Fruit fly (Drosophila melanogaster) whole organism, embryonic: ENCODE data around the gene CG4537.
A peak's percentile ranks its signal among the peaks of the same experiment; 100 is the strongest.

Experiments
- Ada2b ChIP-seq: fragments of 200-800 bp; sonication (Bioruptor generic); IDR thresholded peaks from 2 replicates; pipeline ENCODE4 v1.3.6; 2022; ENCODE audit warnings: missing biosample characterization, missing genetic modification characterization
- Awh ChIP-seq: fragments of 200-800 bp; sonication (Bioruptor generic); IDR thresholded peaks from 2 replicates; pipeline ENCODE4, ENCODE4 v1.3.6; 2022; ENCODE audit warnings: missing biosample characterization, missing genetic modification characterization
- Bgb ChIP-seq: fragments of 200-800 bp; sonication (Bioruptor generic); IDR thresholded peaks from 2 replicates; pipeline ENCODE4 v1.3.6; 2022; ENCODE audit warnings: missing biosample characterization, missing genetic modification characterization; ENCODE audit not compliant: partially characterized antibody
- Blimp-1 ChIP-seq: fragments of 200-800 bp; sonication (Bioruptor generic); optimal IDR thresholded peaks from 3 replicates; lab custom pipeline; 2018; ENCODE audit warnings: missing biosample characterization, missing genetic modification characterization, mild to moderate bottlenecking, moderate library complexity, missing genetic modification reagents
- BtbVII ChIP-seq: fragments of 200-800 bp; sonication (Bioruptor generic); optimal IDR thresholded peaks from 3 replicates; lab custom pipeline; 2017; ENCODE audit warnings: missing biosample characterization, mild to moderate bottlenecking, missing genetic modification characterization
- CG10366 ChIP-seq: fragments of 200-800 bp; sonication (Bioruptor generic); IDR thresholded peaks from 2 replicates; pipeline ENCODE4 v1.3.6; 2022; ENCODE audit warnings: missing biosample characterization, missing genetic modification characterization
- CG11085 ChIP-seq: fragments of 200-800 bp; sonication (Bioruptor generic); IDR thresholded peaks from 2 replicates; pipeline ENCODE4 v1.3.6; 2022; ENCODE audit warnings: missing biosample characterization, missing genetic modification characterization
- CG13424 ChIP-seq: fragments of 200-800 bp; sonication (Bioruptor generic); optimal IDR thresholded peaks from 2 replicates; lab custom pipeline; 2019; ENCODE audit warnings: missing biosample characterization, mild to moderate bottlenecking, missing genetic modification characterization, moderate library complexity
- CG14014 ChIP-seq: fragments of 200-800 bp; sonication (Bioruptor generic); IDR thresholded peaks from 2 replicates; pipeline ENCODE4 v1.3.6; 2022; ENCODE audit warnings: missing biosample characterization, missing genetic modification characterization
- CG14050 ChIP-seq: fragments of 200-800 bp; sonication (Bioruptor generic); IDR thresholded peaks from 3 replicates; pipeline ENCODE4 v1.3.6; 2022; ENCODE audit warnings: missing biosample characterization, missing genetic modification characterization
- CG15514 ChIP-seq: fragments of 200-800 bp; sonication (Bioruptor generic); optimal IDR thresholded peaks from 3 replicates; lab custom pipeline; 2017; ENCODE audit warnings: missing biosample characterization, missing genetic modification characterization, mild to moderate bottlenecking, moderate library complexity, missing genetic modification reagents
- CG2120 ChIP-seq: fragments of 200-800 bp; sonication (Bioruptor generic); optimal IDR thresholded peaks from 3 replicates; lab custom pipeline; 2016; ENCODE audit warnings: missing biosample characterization, missing genetic modification characterization
- CG2199 ChIP-seq: fragments of 200-800 bp; sonication (Bioruptor generic); IDR thresholded peaks from 3 replicates; pipeline ENCODE4 v1.3.6; 2022; ENCODE audit warnings: missing biosample characterization, missing genetic modification characterization
- CG3281 ChIP-seq: fragments of 200-800 bp; sonication (Bioruptor generic); optimal IDR thresholded peaks from 3 replicates; lab custom pipeline; 2017; ENCODE audit warnings: missing biosample characterization, mild to moderate bottlenecking, missing genetic modification characterization
- CG4328 ChIP-seq: fragments of 200-800 bp; sonication (Bioruptor generic); optimal IDR thresholded peaks from 3 replicates; lab custom pipeline; 2017; ENCODE audit warnings: missing biosample characterization, missing genetic modification reagents, missing genetic modification characterization
- CG4424 ChIP-seq: fragments of 200-800 bp; sonication (Bioruptor generic); optimal IDR thresholded peaks from 3 replicates; lab custom pipeline; 2016; ENCODE audit warnings: missing biosample characterization, missing genetic modification characterization
- CG4820 ChIP-seq: fragments of 200-800 bp; sonication (Bioruptor generic); optimal IDR thresholded peaks from 3 replicates; lab custom pipeline; 2016; ENCODE audit warnings: missing biosample characterization, missing genetic modification characterization
- CG5953 ChIP-seq: fragments of 200-800 bp; sonication (Bioruptor generic); IDR thresholded peaks from 2 replicates; pipeline ENCODE4 v1.3.6; 2022; ENCODE audit warnings: missing biosample characterization, missing genetic modification characterization
- CG7963 ChIP-seq: fragments of 200-800 bp; sonication (Bioruptor generic); IDR thresholded peaks from 3 replicates; pipeline ENCODE4 v1.3.6; 2022; ENCODE audit warnings: missing biosample characterization, missing genetic modification characterization; ENCODE audit not compliant: partially characterized antibody
- CG9797 ChIP-seq: fragments of 200-800 bp; sonication (Bioruptor generic); optimal IDR thresholded peaks from 3 replicates; lab custom pipeline; 2018; ENCODE audit warnings: missing biosample characterization, mild to moderate bottlenecking, missing genetic modification characterization
- CG9817 ChIP-seq: fragments of 200-800 bp; sonication (Bioruptor generic); optimal IDR thresholded peaks from 2 replicates; lab custom pipeline; 2018; ENCODE audit warnings: missing biosample characterization, mild to moderate bottlenecking, missing genetic modification characterization, moderate library complexity
- Dbx ChIP-seq: fragments of 200-800 bp; sonication (Bioruptor generic); IDR thresholded peaks from 3 replicates; pipeline ENCODE4 v1.3.6; 2022; ENCODE audit warnings: missing biosample characterization, missing genetic modification characterization
- Dip2 ChIP-seq: fragments of 200-800 bp; sonication (Bioruptor generic); IDR thresholded peaks from 2 replicates; pipeline ENCODE4 v1.3.6; 2022; ENCODE audit warnings: missing biosample characterization, missing genetic modification characterization
- Doc2 ChIP-seq: fragments of 200-800 bp; sonication (Bioruptor generic); IDR thresholded peaks from 2 replicates; pipeline ENCODE4 v1.3.6; 2022; ENCODE audit warnings: missing biosample characterization, missing genetic modification characterization
- E2f1 ChIP-seq: fragments of 200-800 bp; sonication (Bioruptor generic); IDR thresholded peaks from 2 replicates; pipeline ENCODE4 v1.3.6; 2022; ENCODE audit warnings: missing biosample characterization, missing genetic modification characterization
- Hey ChIP-seq: fragments of 200-800 bp; sonication (Bioruptor generic); optimal IDR thresholded peaks from 3 replicates; lab custom pipeline; 2018; ENCODE audit warnings: missing biosample characterization, mild to moderate bottlenecking, missing genetic modification characterization
- Hr51 ChIP-seq, 2 experiments: fragments of 200-800 bp; sonication (Bioruptor generic); optimal IDR thresholded peaks; 2 replicates in 1 of 2; 3 replicates in 1 of 2; lab custom pipeline; 2016 to 2018; ENCODE audit warnings: missing biosample characterization in 2 of 2, missing genetic modification characterization in 2 of 2, mild to moderate bottlenecking in 1 of 2, moderate library complexity in 1 of 2
- Mrtf ChIP-seq: fragments of 200-800 bp; sonication (Bioruptor generic); IDR thresholded peaks from 3 replicates; pipeline ENCODE4 v1.3.6; 2022; ENCODE audit warnings: missing biosample characterization, missing genetic modification characterization
- Nf-YB ChIP-seq: fragments of 200-800 bp; sonication (Bioruptor generic); optimal IDR thresholded peaks from 3 replicates; lab custom pipeline; 2019; ENCODE audit warnings: missing biosample characterization, mild to moderate bottlenecking, missing genetic modification characterization, moderate library complexity
- Six4 ChIP-seq: fragments of 200-800 bp; sonication (Bioruptor generic); optimal IDR thresholded peaks from 2 replicates; lab custom pipeline; 2016; ENCODE audit warnings: missing biosample characterization, missing genetic modification characterization
- Usf ChIP-seq: fragments of 200-800 bp; sonication (Bioruptor generic); optimal IDR thresholded peaks from 2 replicates; lab custom pipeline; 2017; ENCODE audit warnings: missing genotype, missing biosample characterization, missing genetic modification characterization
- cg ChIP-seq: fragments of 200-800 bp; sonication (Bioruptor generic); optimal IDR thresholded peaks from 3 replicates; lab custom pipeline; 2019; ENCODE audit warnings: missing biosample characterization, mild to moderate bottlenecking, missing genetic modification characterization, moderate library complexity
- cwo ChIP-seq: fragments of 200-800 bp; sonication (Bioruptor generic); optimal IDR thresholded peaks from 3 replicates; lab custom pipeline; 2017; ENCODE audit warnings: missing biosample characterization, missing genetic modification characterization, mild to moderate bottlenecking, moderate library complexity, missing genetic modification reagents
- eyg ChIP-seq: fragments of 200-800 bp; sonication (Bioruptor generic); optimal IDR thresholded peaks from 3 replicates; lab custom pipeline; 2016; ENCODE audit warnings: missing biosample characterization, missing genetic modification characterization
- ham ChIP-seq: fragments of 200-800 bp; sonication (Bioruptor generic); IDR thresholded peaks from 2 replicates; pipeline ENCODE4 v1.3.6; 2022; ENCODE audit warnings: missing biosample characterization, missing genetic modification characterization
- hth ChIP-seq: fragments of >200 bp; optimal IDR thresholded peaks from 2 replicates; lab custom pipeline; 2017; ENCODE audit warnings: inconsistent platforms
- jumu ChIP-seq: fragments of 200-800 bp; sonication (Bioruptor generic); optimal IDR thresholded peaks from 3 replicates; lab custom pipeline; 2016; ENCODE audit warnings: missing biosample characterization, missing genetic modification characterization
- lov ChIP-seq, 2 experiments: fragments of 200-800 bp in 1 of 2; fragments of >200 bp in 1 of 2; sonication (Bioruptor generic) in 1 of 2; IDR thresholded peaks in 1 of 2; optimal IDR thresholded peaks in 1 of 2; 2 replicates in 1 of 2; 3 replicates in 1 of 2; pipeline versions ENCODE4 v1.3.6 to Lab custom; 2017 to 2022; ENCODE audit warnings: missing biosample characterization in 1 of 2, missing genetic modification characterization in 1 of 2
- nau ChIP-seq: fragments of 200-800 bp; sonication (Bioruptor generic); optimal IDR thresholded peaks from 3 replicates; lab custom pipeline; 2017; ENCODE audit warnings: missing biosample characterization, mild to moderate bottlenecking, missing genetic modification characterization, missing genetic modification reagents
- oc ChIP-seq: fragments of 200-800 bp; sonication (Bioruptor generic); optimal IDR thresholded peaks from 2 replicates; lab custom pipeline; 2018; ENCODE audit warnings: missing biosample characterization, mild to moderate bottlenecking, missing genetic modification characterization, moderate library complexity
- prd ChIP-seq, 3 experiments: fragments of >200 bp in 2 of 3; fragments of 200-800 bp in 1 of 3; sonication (Bioruptor generic) in 1 of 3; optimal IDR thresholded peaks in 2 of 3; IDR thresholded peaks in 1 of 3; 2 replicates in 2 of 3; 3 replicates in 1 of 3; pipeline versions ENCODE4 v1.3.6 to Lab custom; 2017 to 2022; ENCODE audit warnings: missing biosample characterization in 1 of 3, missing genetic modification characterization in 1 of 3
- shn ChIP-seq: fragments of 200-800 bp; sonication (Bioruptor generic); optimal IDR thresholded peaks from 3 replicates; lab custom pipeline; 2016; ENCODE audit warnings: missing biosample characterization, missing genetic modification characterization
- stc ChIP-seq: fragments of 200-800 bp; sonication (Bioruptor generic); IDR thresholded peaks from 2 replicates; pipeline ENCODE4 v1.3.6; 2022; ENCODE audit warnings: missing biosample characterization, missing genetic modification characterization
- tio ChIP-seq: fragments of 200-800 bp; sonication (Bioruptor generic); optimal IDR thresholded peaks from 2 replicates; lab custom pipeline; 2017; ENCODE audit warnings: missing biosample characterization, missing genetic modification characterization, inconsistent platforms
- trem ChIP-seq: fragments of 200-800 bp; optimal IDR thresholded peaks from 3 replicates; lab custom pipeline; 2019; ENCODE audit warnings: missing biosample characterization, mild to moderate bottlenecking, missing genetic modification characterization, moderate library complexity
- trh ChIP-seq: fragments of 200-800 bp; sonication (Bioruptor generic); optimal IDR thresholded peaks from 2 replicates; lab custom pipeline; 2016; ENCODE audit warnings: missing biosample characterization, missing genetic modification characterization
- twi ChIP-seq: fragments of 200-800 bp; optimal IDR thresholded peaks from 2 replicates; lab custom pipeline; 2019; ENCODE audit warnings: missing biosample characterization, mild to moderate bottlenecking, missing genetic modification characterization, moderate library complexity
- tx ChIP-seq: fragments of 200-800 bp; sonication (Bioruptor generic); optimal IDR thresholded peaks from 2 replicates; lab custom pipeline; 2016; ENCODE audit warnings: missing biosample characterization, missing genetic modification characterization
- vfl ChIP-seq: fragments of 200-800 bp; sonication (Bioruptor generic); optimal IDR thresholded peaks from 2 replicates; lab custom pipeline; 2016; ENCODE audit warnings: missing biosample characterization, missing genetic modification characterization

CG4537 gene

dm6 chr2L:9938631-9939256 lies 48.1 kb downstream of the CG4537 start, which contains the start of the genes Datp and CG4619 (continued):
- peak; percentile 76 for TF ChIP-seq shn (GFP tag; lab: Kevin White, UChicago)
- no peak for TF ChIP-seq oc (tag; lab: Kevin White, UChicago)
- TF ChIP-seq CG3281 (GFP tag; lab: Kevin White, UChicago): peak; percentile 32
- no peak; the same call in 2 of the 3 replicates for TF ChIP-seq CG7963 (GFP tag; lab: Robert Waterston, UW)
- peak; percentile 75 for TF ChIP-seq CG2120 (GFP tag; lab: Kevin White, UChicago)
- TF ChIP-seq BtbVII (GFP tag; lab: Kevin White, UChicago): no peak
- TF ChIP-seq tx (GFP tag; lab: Kevin White, UChicago): peak; percentile 26
- TF ChIP-seq CG4328 (GFP tag; lab: Kevin White, UChicago): no peak
- TF ChIP-seq Nf-YB (GFP tag; lab: Kevin White, UChicago): no peak
- TF ChIP-seq cg (GFP tag; lab: Kevin White, UChicago): no peak
- no peak for TF ChIP-seq E2f1 (GFP tag; lab: Robert Waterston, UW)
- no peak for TF ChIP-seq Hey
- TF ChIP-seq eyg: no peak
- TF ChIP-seq Doc2 (GFP tag; lab: Robert Waterston, UW): no peak
- no peak for TF ChIP-seq CG5953 (GFP tag; lab: Robert Waterston, UW)
- TF ChIP-seq CG9817 (tag; lab: Kevin White, UChicago): peak; percentile 39
- no peak for TF ChIP-seq tio (GFP tag; lab: Kevin White, UChicago)
- no peak for TF ChIP-seq Dip2 (GFP tag; lab: Robert Waterston, UW)
- TF ChIP-seq hth (lab: Kevin White, UChicago): no peak
- TF ChIP-seq Awh (GFP tag; lab: Robert Waterston, UW): no peak
- TF ChIP-seq Bgb (GFP tag; lab: Robert Waterston, UW): peak; percentile 8; the same call in 1 of the 2 replicates
- TF ChIP-seq stc (GFP tag; lab: Robert Waterston, UW): no peak
- TF ChIP-seq trh (GFP tag; lab: Kevin White, UChicago): no peak
- TF ChIP-seq CG14050 (GFP tag; lab: Robert Waterston, UW): no peak; the same call in 2 of the 3 replicates
- 0 out of 2 replicates have a peak, but pooled peaks have one; percentile 13 for TF ChIP-seq CG14014 (GFP tag; lab: Robert Waterston, UW)
- TF ChIP-seq vfl (GFP tag; lab: Kevin White, UChicago): peak; percentile 43
- no peak for TF ChIP-seq CG4820 (GFP tag; lab: Kevin White, UChicago)
- no peak for TF ChIP-seq Mrtf (GFP tag; lab: Robert Waterston, UW)
- no peak for TF ChIP-seq CG10366 (GFP tag; lab: Robert Waterston, UW)
- no peak; the same call in 1 of the 2 replicates for TF ChIP-seq Ada2b (GFP tag; lab: Robert Waterston, UW)
- TF ChIP-seq CG15514 (GFP tag; lab: Kevin White, UChicago): peak; percentile 97
- no peak for TF ChIP-seq CG2199 (GFP tag; lab: Robert Waterston, UW)
- TF ChIP-seq CG13424: peak; percentile 3
- TF ChIP-seq lov (optimal IDR thresholded peaks at IDR 0.05; lab: Kevin White, UChicago): no peak
- peak; percentile 72; the same call in 1 of the 3 replicates for TF ChIP-seq lov (GFP tag; IDR thresholded peaks at IDR 0.05; lab: Robert Waterston, UW)
- TF ChIP-seq Six4 (GFP tag; lab: Kevin White, UChicago): no peak
- TF ChIP-seq nau (GFP tag; lab: Kevin White, UChicago): no peak
- peak; percentile 8 for TF ChIP-seq CG9797 (GFP tag; lab: Kevin White, UChicago)
- 0 out of 2 replicates have a peak, but pooled peaks have one; percentile 40 for TF ChIP-seq CG11085
- TF ChIP-seq jumu (GFP tag; lab: Kevin White, UChicago): peak; percentile 8
- TF ChIP-seq CG4424: peak; percentile 2
- TF ChIP-seq twi (tag; lab: Kevin White, UChicago): no peak
- TF ChIP-seq Hr51 (GFP tag; optimal IDR thresholded peaks at IDR 0.05; lab: Kevin White, UChicago): no peak
- no peak for TF ChIP-seq Usf (GFP tag; lab: Kevin White, UChicago)
- TF ChIP-seq trem (tag; lab: Kevin White, UChicago): peak; percentile 32
- TF ChIP-seq cwo: no peak
- TF ChIP-seq ham: no peak
- no peak for TF ChIP-seq Blimp-1
- TF ChIP-seq Dbx (GFP tag; lab: Robert Waterston, UW): peak; percentile 62; the same call in 2 of the 3 replicates
- no peak for TF ChIP-seq prd (optimal IDR thresholded peaks at IDR 0.05; lab: Kevin White, UChicago)
- TF ChIP-seq prd (GFP tag; IDR thresholded peaks at IDR 0.05; lab: Robert Waterston, UW): peak; percentile 20; the same call in 1 of the 3 replicates
